Worm (Caenorhabditis elegans): ENCODE results near the gene M70.2.

- TF ChIP-seq mef-2 (tag; optimal IDR thresholded peaks at IDR 0.05), result no peak
- no peak for TF ChIP-seq aly-2 (tag; optimal IDR thresholded peaks at IDR 0.05)
- no peak for TF ChIP-seq lin-13 (GFP tag; optimal IDR thresholded peaks at IDR 0.05)
- TF ChIP-seq snpc-4 (tag; optimal IDR thresholded peaks at IDR 0.05), result no peak
- TF ChIP-seq fos-1 (tag; optimal IDR thresholded peaks at IDR 0.05), result no peak
- no peak for TF ChIP-seq tbx-2 (tag; optimal IDR thresholded peaks at IDR 0.05)
- TF ChIP-seq elt-2 (tag; optimal IDR thresholded peaks at IDR 0.05), result no peak
- no peak for TF ChIP-seq nhr-77 (tag; optimal IDR thresholded peaks at IDR 0.05)
- TF ChIP-seq lsy-2 (tag; optimal IDR thresholded peaks at IDR 0.05), result no peak
Observed at ce11 chrIV:2223685-2224084, 19.2 kb upstream of the M70.2 start.

All from whole organism, L1 larva.